Worm (Caenorhabditis elegans): ENCODE results near the gene cox-14.
"Not testable (repeated sequence)": the region's sequence is repeated elsewhere in the genome, so short reads cannot be mapped to it uniquely, and the experiment has no call there.

cox-14 gene

ce11 chrIII:10251114-10251513 lies 32.4 kb downstream of the cox-14 start:
- TF ChIP-seq unc-62 (GFP tag; optimal IDR thresholded peaks at IDR 0.05): no peak

ce11 chrIII:10253334-10253733 lies 34.6 kb downstream of the cox-14 start:
- TF ChIP-seq unc-62 (GFP tag; optimal IDR thresholded peaks at IDR 0.05): no peak

ce11 chrIII:10254583-10254982 lies 35.8 kb downstream of the cox-14 start, which contains the start of gene R01H10.4:
Gene R01H10.4, plus strand, starts transcription at chrIII:10254818.
- no peak for TF ChIP-seq unc-62 (GFP tag; optimal IDR thresholded peaks at IDR 0.05)

- TF ChIP-seq unc-62 (GFP tag; optimal IDR thresholded peaks at IDR 0.05): no peak
These were observed 39.9 kb downstream of the cox-14 start, which contains the start of gene rip-1 for ce11 chrIII:10258641-10259040. Gene rip-1, minus strand, starts transcription at chrIII:10258741.

ce11 chrIII:10261256-10261655 lies 42.5 kb downstream of the cox-14 start:
- no peak for TF ChIP-seq unc-62 (GFP tag; optimal IDR thresholded peaks at IDR 0.05)

- TF ChIP-seq unc-62 (GFP tag; optimal IDR thresholded peaks at IDR 0.05): no peak
These were observed 42.9 kb downstream of the cox-14 start, which contains the start of gene bbs-5 for ce11 chrIII:10261682-10262081. Gene bbs-5, minus strand, starts transcription at chrIII:10261782.

- not testable (repeated sequence) for TF ChIP-seq unc-62 (GFP tag; optimal IDR thresholded peaks at IDR 0.05)
These were observed 48.1 kb downstream of the cox-14 start, which contains the start of gene inpp-4B for ce11 chrIII:10266824-10267223. Gene inpp-4B, minus strand, starts transcription at chrIII:10266877.

ce11 chrIII:10270778-10271307 lies 52.1 kb downstream of the cox-14 start, which contains the start of gene cnk-1:
Gene cnk-1, plus strand, starts transcription at chrIII:10271257.
- no peak for TF ChIP-seq unc-62 (GFP tag; optimal IDR thresholded peaks at IDR 0.05)

ce11 chrIII:10271807-10272206 lies 53.1 kb downstream of the cox-14 start:
- TF ChIP-seq unc-62 (GFP tag; optimal IDR thresholded peaks at IDR 0.05): no peak

Data from whole organism, dauer.